Worm (Caenorhabditis elegans) whole organism, L1 larva: ENCODE measurements around the gene pes-23.

ENCODE experiments used
- ces-1 ChIP-seq: fragments of 150-350 bp; optimal IDR thresholded peaks from 2 replicates; lab custom pipeline; 2014; ENCODE audit warnings: missing biosample characterization, missing genetic modification reagents, missing genetic modification characterization
- dpl-1 ChIP-seq, 3 experiments: fragments of 150-350 bp in 2 of 3; sonication (generic microtip) in 1 of 3; optimal IDR thresholded peaks; 2 replicates each; lab custom pipeline; 2014 to 2017; ENCODE audit warnings: missing biosample characterization in 3 of 3, missing genetic modification characterization in 3 of 3, missing genetic modification reagents in 3 of 3
- hpl-2 ChIP-seq: fragments of 150-350 bp; optimal IDR thresholded peaks from 2 replicates; lab custom pipeline; 2014; ENCODE audit warnings: missing biosample characterization, missing genetic modification reagents, missing genetic modification characterization
- mef-2 ChIP-seq: fragments of 150-350 bp; optimal IDR thresholded peaks from 2 replicates; lab custom pipeline; 2014; ENCODE audit warnings: missing biosample characterization, missing genetic modification characterization
- nhr-20 ChIP-seq: sonication (generic microtip); optimal IDR thresholded peaks from 2 replicates; lab custom pipeline; 2016; ENCODE audit warnings: mild to moderate bottlenecking, missing genetic modification characterization, missing compliant biosample characterization
- nhr-237 ChIP-seq: fragments of 150-350 bp; optimal IDR thresholded peaks from 2 replicates; lab custom pipeline; 2014; ENCODE audit warnings: missing biosample characterization, missing genetic modification characterization
- nhr-76 ChIP-seq: sonication (generic microtip); optimal IDR thresholded peaks from 2 replicates; lab custom pipeline; 2017; ENCODE audit warnings: missing biosample characterization, missing genetic modification characterization
- nhr-85 ChIP-seq: sonication (generic microtip); peaks from one replicate; lab custom pipeline; 2016; ENCODE audit warnings: missing genetic modification characterization, inconsistent platforms, missing compliant biosample characterization
- rnt-1 ChIP-seq: sonication (generic microtip); optimal IDR thresholded peaks from 2 replicates; lab custom pipeline; 2016; ENCODE audit warnings: mild to moderate bottlenecking, missing genetic modification characterization, moderate library complexity, missing compliant biosample characterization
- xbp-1 ChIP-seq: sonication (generic microtip); optimal IDR thresholded peaks from 2 replicates; lab custom pipeline; 2016; ENCODE audit warnings: missing genetic modification characterization, missing compliant biosample characterization

ce11 chrX:6939917-6940316 lies 38.7 kb downstream of the pes-23 start, which contains the start of gene C16E9.1:
- TF ChIP-seq ces-1 (GFP tag; lab: Kevin White, UChicago) (no peak), xbp-1 (tag; lab: Kevin White, UChicago) (no peak), hpl-2 (GFP tag; lab: Kevin White, UChicago) (no peak), nhr-20 (tag; lab: Kevin White, UChicago) (no peak), dpl-1 (GFP tag; optimal IDR thresholded peaks at IDR 0.05; lab: Kevin White, UChicago) (no peak), nhr-85 (no peak), nhr-237 (no peak), nhr-76 (tag; lab: Kevin White, UChicago) (no peak), mef-2 (tag; lab: Kevin White, UChicago) (no peak), rnt-1 (no peak)
